Worm (Caenorhabditis elegans): ENCODE measurements around the gene K04C1.3.

- TF ChIP-seq T22C8.4 (GFP tag; IDR thresholded peaks at IDR 0.05) (no peak), ref-1 (GFP tag; conservative IDR thresholded peaks at IDR 0.05) (no peak), ztf-29 (GFP tag; IDR thresholded peaks at IDR 0.05) (no peak), cog-1 (tag; optimal IDR thresholded peaks at IDR 0.05) (no peak), klf-2 (GFP tag; conservative IDR thresholded peaks at IDR 0.05) (no peak)
Measured at ce11 chrX:14225273-14225672, 17.9 kb downstream of the K04C1.3 start, which contains the start of gene cyp-13B2.

Measured in whole organism, midembryonic.